Worm (Caenorhabditis elegans): Measurements from ENCODE around the gene ZK616.65.

ce11 chrIV:5377062-5377461 is 34.0 kb downstream of the ZK616.65 start, which contains the start of gene elo-5:
- TF ChIP-seq R02D3.7 (tag; optimal IDR thresholded peaks at IDR 0.05) (no peak), zag-1 (tag; optimal IDR thresholded peaks at IDR 0.05) (no peak), unc-62 (GFP tag; optimal IDR thresholded peaks at IDR 0.05) (no peak), egl-27 (tag; optimal IDR thresholded peaks at IDR 0.05) (no peak), nhr-237 (tag; optimal IDR thresholded peaks at IDR 0.05) (no peak), ztf-11 (tag; optimal IDR thresholded peaks at IDR 0.05) (no peak), nhr-11 (tag; optimal IDR thresholded peaks at IDR 0.05) (no peak), egl-5 (tag; optimal IDR thresholded peaks at IDR 0.05) (no peak), snpc-4 (tag; optimal IDR thresholded peaks at IDR 0.05) (no peak), fos-1 (tag; optimal IDR thresholded peaks at IDR 0.05) (no peak), jun-1 (tag; optimal IDR thresholded peaks at IDR 0.05) (no peak), nhr-12 (tag; optimal IDR thresholded peaks at IDR 0.05) (no peak), pha-4 (tag; optimal IDR thresholded peaks at IDR 0.05) (peak; percentile 47), elt-1 (tag; optimal IDR thresholded peaks at IDR 0.05) (no peak)

Measured in whole organism, L3 larva.